Fruit fly (Drosophila melanogaster) whole organism, embryonic: ENCODE data around the gene QC.

Experiments used
- Antp ChIP-seq: fragments of 200-800 bp; sonication (Bioruptor generic); optimal IDR thresholded peaks from 3 replicates; lab custom pipeline; 2016; ENCODE audit warnings: missing biosample characterization, missing genetic modification characterization
- Atf-2 ChIP-seq: fragments of 200-800 bp; sonication (Bioruptor generic); optimal IDR thresholded peaks from 2 replicates; lab custom pipeline; 2016; ENCODE audit warnings: missing biosample characterization, missing genetic modification characterization
- BtbVII ChIP-seq: fragments of 200-800 bp; sonication (Bioruptor generic); optimal IDR thresholded peaks from 3 replicates; lab custom pipeline; 2017; ENCODE audit warnings: missing biosample characterization, mild to moderate bottlenecking, missing genetic modification characterization
- CG12236 ChIP-seq: fragments of 200-800 bp; sonication (Bioruptor generic); optimal IDR thresholded peaks from 2 replicates; lab custom pipeline; 2016; ENCODE audit warnings: missing biosample characterization, missing genetic modification characterization
- CG14441 ChIP-seq: fragments of 200-800 bp; sonication (Bioruptor generic); IDR thresholded peaks from 2 replicates; pipeline ENCODE4 v1.3.6; 2022; ENCODE audit warnings: missing biosample characterization, missing genetic modification characterization
- CG14667 ChIP-seq: fragments of 200-800 bp; sonication (Bioruptor generic); IDR thresholded peaks from 2 replicates; pipeline ENCODE4 v1.3.6; 2022; ENCODE audit warnings: missing biosample characterization, missing genetic modification characterization
- CG1529 ChIP-seq: fragments of 200-800 bp; sonication (Bioruptor generic); optimal IDR thresholded peaks from 3 replicates; lab custom pipeline; 2018; ENCODE audit warnings: missing biosample characterization, missing genetic modification characterization
- CG16863 ChIP-seq: fragments of 200-800 bp; sonication (Bioruptor generic); optimal IDR thresholded peaks from 3 replicates; lab custom pipeline; 2016; ENCODE audit warnings: missing biosample characterization, missing genetic modification characterization
- CG17568 ChIP-seq: fragments of 200-800 bp; sonication (Bioruptor generic); optimal IDR thresholded peaks from 2 replicates; lab custom pipeline; 2018; ENCODE audit warnings: missing biosample characterization, mild to moderate bottlenecking, missing genetic modification characterization, moderate library complexity
- CG17802 ChIP-seq: fragments of 200-800 bp; sonication (Bioruptor generic); optimal IDR thresholded peaks from 2 replicates; lab custom pipeline; 2018; ENCODE audit warnings: missing biosample characterization, mild to moderate bottlenecking, missing genetic modification characterization, moderate library complexity
- CG2712 ChIP-seq: fragments of 200-800 bp; optimal IDR thresholded peaks from 3 replicates; lab custom pipeline; 2019; ENCODE audit warnings: missing biosample characterization, mild to moderate bottlenecking, missing genetic modification characterization, moderate library complexity
- CG3847 ChIP-seq: fragments of 200-800 bp; sonication (Bioruptor generic); IDR thresholded peaks from 2 replicates; pipeline ENCODE4 v1.3.6; 2022; ENCODE audit warnings: missing biosample characterization, missing genetic modification characterization
- CG4360 ChIP-seq: fragments of 200-800 bp; sonication (Bioruptor generic); IDR thresholded peaks from 2 replicates; pipeline ENCODE4 v1.3.6; 2022; ENCODE audit warnings: missing biosample characterization, missing genetic modification characterization
- CG43689 ChIP-seq: fragments of 200-800 bp; sonication (Bioruptor generic); IDR thresholded peaks from 2 replicates; pipeline ENCODE4 v1.3.6; 2022; ENCODE audit warnings: missing biosample characterization, missing genetic modification characterization
- CG7357 ChIP-seq: fragments of 200-800 bp; sonication (Bioruptor generic); IDR thresholded peaks from 3 replicates; pipeline ENCODE4 v1.3.6; 2022; ENCODE audit warnings: missing biosample characterization, missing genetic modification characterization
- CG7556 ChIP-seq: fragments of 200-800 bp; sonication (Bioruptor generic); optimal IDR thresholded peaks from 2 replicates; lab custom pipeline; 2017; ENCODE audit warnings: missing biosample characterization, mild to moderate bottlenecking, missing genetic modification characterization
- CG7987 ChIP-seq: fragments of 200-800 bp; sonication (Bioruptor generic); optimal IDR thresholded peaks from 2 replicates; lab custom pipeline; 2018; ENCODE audit warnings: missing biosample characterization, mild to moderate bottlenecking, missing genetic modification characterization, moderate library complexity
- CG8765 ChIP-seq: fragments of 200-800 bp; sonication (Bioruptor generic); IDR thresholded peaks from 2 replicates; pipeline ENCODE4 v1.3.6; 2022; ENCODE audit warnings: missing biosample characterization, missing genetic modification characterization
- CG8924 ChIP-seq: fragments of 200-800 bp; optimal IDR thresholded peaks from 3 replicates; lab custom pipeline; 2019; ENCODE audit warnings: missing biosample characterization, mild to moderate bottlenecking, missing genetic modification characterization, moderate library complexity
- CG9609 ChIP-seq: fragments of 200-800 bp; sonication (Bioruptor generic); optimal IDR thresholded peaks from 3 replicates; lab custom pipeline; 2016; ENCODE audit warnings: missing biosample characterization, missing genetic modification characterization
- CG9876 ChIP-seq: fragments of 200-800 bp; sonication (Bioruptor generic); optimal IDR thresholded peaks from 2 replicates; lab custom pipeline; 2016; ENCODE audit warnings: missing biosample characterization, missing genetic modification characterization
- CHES-1-like ChIP-seq: fragments of 200-800 bp; sonication (Bioruptor generic); optimal IDR thresholded peaks from 2 replicates; lab custom pipeline; 2016; ENCODE audit warnings: missing biosample characterization, missing genetic modification characterization
- CTCF ChIP-seq: fragments of 200-800 bp; sonication (Bioruptor generic); optimal IDR thresholded peaks from 2 replicates; lab custom pipeline; 2017; ENCODE audit warnings: missing biosample characterization, mild to moderate bottlenecking, missing genetic modification characterization, moderate library complexity
- Ets65A ChIP-seq: fragments of 200-800 bp; sonication (Bioruptor generic); peaks from one replicate; lab custom pipeline; 2016; ENCODE audit warnings: missing biosample characterization, missing genetic modification characterization
- Hmx ChIP-seq: fragments of 200-800 bp; sonication (Bioruptor generic); optimal IDR thresholded peaks from 2 replicates; lab custom pipeline; 2016; ENCODE audit warnings: missing biosample characterization, missing genetic modification characterization
- Lhr ChIP-seq: fragments of 200-800 bp; sonication (Bioruptor generic); optimal IDR thresholded peaks from 3 replicates; lab custom pipeline; 2017; ENCODE audit warnings: mild to moderate bottlenecking, missing biosample characterization, missing genetic modification reagents, missing genetic modification characterization
- Lpt ChIP-seq: fragments of >200 bp; optimal IDR thresholded peaks from 2 replicates; lab custom pipeline; 2018; ENCODE audit warnings: missing biosample characterization, missing genetic modification characterization
- PHDP ChIP-seq: fragments of 200-800 bp; sonication (Bioruptor generic); optimal IDR thresholded peaks from 3 replicates; lab custom pipeline; 2018; ENCODE audit warnings: missing biosample characterization, mild to moderate bottlenecking, missing genetic modification characterization, moderate library complexity
- Spps ChIP-seq: fragments of 200-800 bp; sonication (Bioruptor generic); optimal IDR thresholded peaks from 2 replicates; lab custom pipeline; 2018; ENCODE audit warnings: missing biosample characterization, mild to moderate bottlenecking, missing genetic modification characterization
- TFAM ChIP-seq: fragments of 200-800 bp; sonication (Bioruptor generic); optimal IDR thresholded peaks from 2 replicates; lab custom pipeline; 2017; ENCODE audit warnings: missing biosample characterization, missing genetic modification characterization, inconsistent platforms
- aop ChIP-seq: fragments of 200-800 bp; sonication (Bioruptor generic); IDR thresholded peaks from 2 replicates; pipeline ENCODE4 v1.3.6; 2022; ENCODE audit warnings: missing biosample characterization, missing genetic modification characterization
- bab2 ChIP-seq: fragments of 200-800 bp; sonication (Bioruptor generic); optimal IDR thresholded peaks from 2 replicates; lab custom pipeline; 2016; ENCODE audit warnings: missing biosample characterization, missing genetic modification characterization
- btn ChIP-seq: fragments of 200-800 bp; sonication (Bioruptor generic); optimal IDR thresholded peaks from 2 replicates; lab custom pipeline; 2016; ENCODE audit warnings: missing biosample characterization, missing genetic modification characterization
- fd102C ChIP-seq: fragments of 200-800 bp; sonication (Bioruptor generic); optimal IDR thresholded peaks from 2 replicates; lab custom pipeline; 2018; ENCODE audit warnings: missing biosample characterization, mild to moderate bottlenecking, missing genetic modification characterization, moderate library complexity
- fd96Cb ChIP-seq: fragments of 200-800 bp; sonication (Bioruptor generic); optimal IDR thresholded peaks from 2 replicates; lab custom pipeline; 2018; ENCODE audit warnings: missing biosample characterization, mild to moderate bottlenecking, missing genetic modification characterization, moderate library complexity
- grau ChIP-seq: fragments of 200-800 bp; optimal IDR thresholded peaks from 3 replicates; lab custom pipeline; 2019; ENCODE audit warnings: missing biosample characterization, mild to moderate bottlenecking, missing genetic modification characterization, moderate library complexity
- ham ChIP-seq: fragments of 200-800 bp; sonication (Bioruptor generic); IDR thresholded peaks from 2 replicates; pipeline ENCODE4 v1.3.6; 2022; ENCODE audit warnings: missing biosample characterization, missing genetic modification characterization
- hth ChIP-seq: fragments of >200 bp; optimal IDR thresholded peaks from 2 replicates; lab custom pipeline; 2017; ENCODE audit warnings: inconsistent platforms
- jing ChIP-seq: fragments of 200-800 bp; sonication (Bioruptor generic); optimal IDR thresholded peaks from 2 replicates; lab custom pipeline; 2018; ENCODE audit warnings: missing biosample characterization, mild to moderate bottlenecking, missing genetic modification characterization
- mam ChIP-seq: fragments of 200-800 bp; sonication (Bioruptor generic); optimal IDR thresholded peaks from 3 replicates; lab custom pipeline; 2016; ENCODE audit warnings: missing biosample characterization, missing genetic modification characterization
- p53 ChIP-seq: fragments of 200-800 bp; sonication (Bioruptor generic); optimal IDR thresholded peaks from 2 replicates; lab custom pipeline; 2016; ENCODE audit warnings: missing biosample characterization, missing genetic modification characterization
- salm ChIP-seq: fragments of 200-800 bp; sonication (Bioruptor generic); optimal IDR thresholded peaks from 2 replicates; lab custom pipeline; 2018; ENCODE audit warnings: missing biosample characterization, mild to moderate bottlenecking, missing genetic modification characterization
- sc ChIP-seq, 3 experiments: fragments of >200 bp in 2 of 3; fragments of 200-800 bp in 1 of 3; sonication (Bioruptor generic) in 1 of 3; optimal IDR thresholded peaks; 2 replicates in 2 of 3; 3 replicates in 1 of 3; lab custom pipeline; 2017; ENCODE audit warnings: mild to moderate bottlenecking in 1 of 3, missing biosample characterization in 1 of 3, missing genetic modification characterization in 1 of 3, missing genetic modification reagents in 1 of 3
- sima ChIP-seq: fragments of 200-800 bp; sonication (Bioruptor generic); optimal IDR thresholded peaks from 2 replicates; lab custom pipeline; 2016; ENCODE audit warnings: missing biosample characterization, missing genetic modification characterization
- sisA ChIP-seq: fragments of 200-800 bp; sonication (Bioruptor generic); IDR thresholded peaks from 2 replicates; pipeline ENCODE4 v1.3.6; 2022; ENCODE audit warnings: missing biosample characterization, missing genetic modification characterization
- sob ChIP-seq: fragments of 200-800 bp; sonication (Bioruptor generic); IDR thresholded peaks from 2 replicates; pipeline ENCODE4 v1.3.6; 2022; ENCODE audit warnings: missing biosample characterization, missing genetic modification characterization
- trem ChIP-seq: fragments of 200-800 bp; optimal IDR thresholded peaks from 3 replicates; lab custom pipeline; 2019; ENCODE audit warnings: missing biosample characterization, mild to moderate bottlenecking, missing genetic modification characterization, moderate library complexity
- tx ChIP-seq: fragments of 200-800 bp; sonication (Bioruptor generic); optimal IDR thresholded peaks from 2 replicates; lab custom pipeline; 2016; ENCODE audit warnings: missing biosample characterization, missing genetic modification characterization
- unc-4 ChIP-seq: fragments of 200-800 bp; sonication (Bioruptor generic); IDR thresholded peaks from 2 replicates; pipeline ENCODE4 v1.3.6; 2022; ENCODE audit warnings: missing biosample characterization, missing genetic modification characterization; ENCODE audit not compliant: partially characterized antibody
- unpg ChIP-seq: fragments of 200-800 bp; sonication (Bioruptor generic); optimal IDR thresholded peaks from 3 replicates; lab custom pipeline; 2018; ENCODE audit warnings: missing biosample characterization, mild to moderate bottlenecking, missing genetic modification characterization, moderate library complexity

Gene QC

dm6 chr3L:5926015-5926988 lies 24.0 kb upstream of the QC start (continued):
- no peak for TF ChIP-seq hth
- TF ChIP-seq unpg = peak; percentile 65
- peak; percentile 27; the same call in 1 of the 2 replicates for TF ChIP-seq sob (GFP tag; lab: Robert Waterston, UW)
- no peak for TF ChIP-seq CTCF (GFP tag; lab: Kevin White, UChicago)
- peak; percentile 35 for TF ChIP-seq Atf-2 (GFP tag; lab: Kevin White, UChicago)
- TF ChIP-seq ham (GFP tag; lab: Robert Waterston, UW) = no peak
- no peak for TF ChIP-seq Hmx (GFP tag; lab: Kevin White, UChicago)
- peak; percentile 66 for TF ChIP-seq CG7556
- no peak for TF ChIP-seq sisA (GFP tag; lab: Robert Waterston, UW)
- TF ChIP-seq CG1529 (GFP tag; lab: Kevin White, UChicago) = peak; percentile 47
- TF ChIP-seq CG14441 = peak; percentile 46; the same call in 1 of the 2 replicates
- peak; percentile 25 for TF ChIP-seq Spps (tag; lab: Kevin White, UChicago)
- TF ChIP-seq PHDP (tag; lab: Kevin White, UChicago) = peak; percentile 61
- TF ChIP-seq btn (GFP tag; lab: Kevin White, UChicago) = no peak
- TF ChIP-seq Lpt (GFP tag; lab: Kevin White, UChicago) = no peak
- no peak for TF ChIP-seq Antp (GFP tag; lab: Kevin White, UChicago)
- TF ChIP-seq CG43689 (GFP tag; lab: Robert Waterston, UW) = 0 out of 2 replicates have a peak, but pooled peaks have one; percentile 30
- no peak for TF ChIP-seq CG7357 (GFP tag; lab: Robert Waterston, UW)
- peak; percentile 56 for TF ChIP-seq CG2712 (tag; lab: Kevin White, UChicago)
- no peak for TF ChIP-seq unc-4 (GFP tag; lab: Robert Waterston, UW)
- TF ChIP-seq fd102C = no peak
- no peak for TF ChIP-seq TFAM (GFP tag; lab: Kevin White, UChicago)
- TF ChIP-seq CG16863 = peak; percentile 49
- TF ChIP-seq BtbVII (GFP tag; lab: Kevin White, UChicago) = peak; percentile 47
- TF ChIP-seq jing (GFP tag; lab: Kevin White, UChicago) = no peak
- TF ChIP-seq CG14667 (GFP tag; lab: Robert Waterston, UW) = no peak
- peak; percentile 8 for TF ChIP-seq CHES-1-like (GFP tag; lab: Kevin White, UChicago)
- TF ChIP-seq CG7987 (GFP tag; lab: Kevin White, UChicago) = peak; percentile 13
- TF ChIP-seq CG17802 (tag; lab: Kevin White, UChicago) = no peak
- peak; percentile 5 for TF ChIP-seq CG12236 (GFP tag; lab: Kevin White, UChicago)
- TF ChIP-seq fd96Cb (tag; lab: Kevin White, UChicago) = peak; percentile 15
- peak; percentile 11 for TF ChIP-seq CG17568 (GFP tag; lab: Kevin White, UChicago)
- peak; percentile 3 for TF ChIP-seq trem (tag; lab: Kevin White, UChicago)
- no peak for TF ChIP-seq p53 (GFP tag; lab: Kevin White, UChicago)
- no peak for TF ChIP-seq CG9609 (GFP tag; lab: Kevin White, UChicago)
- TF ChIP-seq CG4360 (GFP tag; lab: Robert Waterston, UW) = peak; percentile 65
- peak; percentile 67 for TF ChIP-seq grau (tag; lab: Kevin White, UChicago)
- no peak for TF ChIP-seq CG9876 (GFP tag; lab: Kevin White, UChicago)
- TF ChIP-seq aop (GFP tag; lab: Robert Waterston, UW) = no peak
- TF ChIP-seq CG3847 (GFP tag; lab: Robert Waterston, UW) = peak; percentile 36; the same call in 1 of the 2 replicates
- no peak for TF ChIP-seq sc (optimal IDR thresholded peaks at IDR 0.05; lab: Kevin White, UChicago)
- peak; percentile 36 for TF ChIP-seq sc (GFP tag; optimal IDR thresholded peaks at IDR 0.05; lab: Kevin White, UChicago)
- TF ChIP-seq Ets65A (GFP tag; lab: Kevin White, UChicago) = no peak
- TF ChIP-seq salm = peak; percentile 36
- TF ChIP-seq CG8765 (GFP tag; lab: Robert Waterston, UW) = no peak
- peak; percentile 55 for TF ChIP-seq CG8924 (tag; lab: Kevin White, UChicago)
- TF ChIP-seq bab2 (GFP tag; lab: Kevin White, UChicago) = peak; percentile 36
- peak; percentile 23 for TF ChIP-seq tx
- TF ChIP-seq mam = no peak
- TF ChIP-seq sima (GFP tag; lab: Kevin White, UChicago) = no peak
- TF ChIP-seq Lhr (GFP tag; lab: Kevin White, UChicago) = no peak
